Fruit fly (Drosophila melanogaster): ENCODE results near the gene CG5177.
A peak's percentile ranks its signal among the peaks of the same experiment; 100 is the strongest.

The CG5177 gene

DNA sequence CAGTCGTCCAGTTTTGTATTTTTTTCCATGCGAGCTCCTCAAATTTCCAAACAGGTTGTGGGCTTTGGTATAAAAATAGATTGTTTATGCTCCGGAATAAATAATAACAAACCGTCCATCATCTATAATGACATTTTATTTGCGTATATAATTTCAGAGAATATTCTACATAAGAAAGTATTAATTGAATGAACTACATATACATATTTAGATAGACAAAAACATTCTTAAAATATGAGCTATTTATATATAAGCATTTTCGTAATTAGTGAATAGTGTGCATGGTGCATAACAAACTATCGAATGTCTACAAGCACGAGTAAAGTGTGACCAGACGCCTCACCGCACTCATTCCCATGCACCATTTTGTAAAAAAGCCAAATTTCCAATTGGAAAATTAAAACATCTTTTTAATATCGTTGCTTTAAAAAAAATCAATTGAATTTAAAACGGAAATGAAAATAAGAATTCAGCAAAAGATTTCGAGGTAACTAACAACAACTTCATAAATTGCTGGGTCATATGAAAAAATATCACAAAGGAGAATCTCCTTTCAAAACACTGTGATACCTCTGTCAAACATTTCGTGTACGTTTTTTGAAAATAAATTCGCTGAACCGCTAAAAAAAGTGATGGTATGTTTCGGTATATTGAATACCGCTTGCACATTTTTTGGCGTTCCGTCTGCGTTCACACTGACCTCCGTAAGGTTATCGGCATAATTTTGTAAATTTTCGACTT, 21.5 kb downstream of the CG5177 start, which contains the start of gene muc (continued):
- TF ChIP-seq Hmx (GFP tag; optimal IDR thresholded peaks at IDR 0.05): no peak
- no peak for TF ChIP-seq pita (GFP tag; optimal IDR thresholded peaks at IDR 0.05)
- no peak for TF ChIP-seq Nf-YA (GFP tag; IDR thresholded peaks at IDR 0.05)
- TF ChIP-seq CG12155 (GFP tag; optimal IDR thresholded peaks at IDR 0.05): peak; percentile 33
- peak; percentile 47; the same call in 1 of the 2 replicates for TF ChIP-seq sob (GFP tag; IDR thresholded peaks at IDR 0.05)
- peak; percentile 24; the same call in 1 of the 2 replicates for TF ChIP-seq CG14441 (GFP tag; IDR thresholded peaks at IDR 0.05)
- no peak for TF ChIP-seq Kr (GFP tag; optimal IDR thresholded peaks at IDR 0.05)
- TF ChIP-seq dmrt11E (tag; optimal IDR thresholded peaks at IDR 0.05): peak; percentile 40
- TF ChIP-seq Hr78 (GFP tag; optimal IDR thresholded peaks at IDR 0.05): peak in 1 of 2 experiments; percentile 16
- no peak for TF ChIP-seq CG33557 (GFP tag; optimal IDR thresholded peaks at IDR 0.05)
- peak; percentile 10 for TF ChIP-seq maf-S (GFP tag; optimal IDR thresholded peaks at IDR 0.05)
- TF ChIP-seq ssp (GFP tag; IDR thresholded peaks at IDR 0.05): peak; percentile 98
- no peak for TF ChIP-seq CG18011 (GFP tag; optimal IDR thresholded peaks at IDR 0.05)
- TF ChIP-seq pzg (GFP tag; optimal IDR thresholded peaks at IDR 0.05): peak; percentile 63
- TF ChIP-seq al (GFP tag; IDR thresholded peaks at IDR 0.05): no peak
- no peak for TF ChIP-seq CG15011 (GFP tag; optimal IDR thresholded peaks at IDR 0.05)
- peak; percentile 59 for TF ChIP-seq lilli (GFP tag; optimal IDR thresholded peaks at IDR 0.05)
- TF ChIP-seq Nf-YC (tag; optimal IDR thresholded peaks at IDR 0.05): no peak
- TF ChIP-seq Blimp-1 (GFP tag; optimal IDR thresholded peaks at IDR 0.05): peak; percentile 21
- TF ChIP-seq CG6654 (GFP tag; optimal IDR thresholded peaks at IDR 0.05): no peak
- TF ChIP-seq CG4617 (GFP tag; optimal IDR thresholded peaks at IDR 0.05; ENCODE audit: borderline replicate concordance): no peak
- no peak for TF ChIP-seq Ada2b (GFP tag; IDR thresholded peaks at IDR 0.05)
- peak; percentile 38 for TF ChIP-seq CG9609 (GFP tag; optimal IDR thresholded peaks at IDR 0.05)
- peak; percentile 40 for TF ChIP-seq CG15269 (tag; optimal IDR thresholded peaks at IDR 0.05)
- no peak for TF ChIP-seq CG6683 (GFP tag; optimal IDR thresholded peaks at IDR 0.05)
- no peak for TF ChIP-seq ATbp (GFP tag; optimal IDR thresholded peaks at IDR 0.05)
- no peak for TF ChIP-seq Sox100B (GFP tag; optimal IDR thresholded peaks at IDR 0.05)
- TF ChIP-seq sna (GFP tag; IDR thresholded peaks at IDR 0.05; ENCODE audit: partially characterized antibody): no peak
- no peak for TF ChIP-seq CG10431 (GFP tag; optimal IDR thresholded peaks at IDR 0.05)
- TF ChIP-seq eve (GFP tag; optimal IDR thresholded peaks at IDR 0.05): peak in 1 of 2 experiments; percentile 39
- TF ChIP-seq jing (GFP tag; optimal IDR thresholded peaks at IDR 0.05): no peak
- no peak for TF ChIP-seq fd102C (GFP tag; optimal IDR thresholded peaks at IDR 0.05)
- TF ChIP-seq CG1647 (GFP tag; optimal IDR thresholded peaks at IDR 0.05): no peak
- TF ChIP-seq CG10979 (tag; optimal IDR thresholded peaks at IDR 0.05): peak; percentile 44
- TF ChIP-seq sima (GFP tag; optimal IDR thresholded peaks at IDR 0.05): no peak
- TF ChIP-seq h (optimal IDR thresholded peaks at IDR 0.05): no peak
- no peak for TF ChIP-seq chinmo (GFP tag; IDR thresholded peaks at IDR 0.05; ENCODE audit: partially characterized antibody)
- TF ChIP-seq CG1832 (GFP tag; optimal IDR thresholded peaks at IDR 0.05): no peak
- peak; percentile 52 to 94 for TF ChIP-seq insv (GFP tag; optimal IDR thresholded peaks at IDR 0.05)
- TF ChIP-seq ewg (GFP tag; optimal IDR thresholded peaks at IDR 0.05): no peak
- no peak for TF ChIP-seq CG34224 (GFP tag; IDR thresholded peaks at IDR 0.05; ENCODE audit: partially characterized antibody)
- peak in 1 of 2 experiments; percentile 67 for TF ChIP-seq Eip74EF (GFP tag; optimal IDR thresholded peaks at IDR 0.05)
- no peak for TF ChIP-seq CG7987 (GFP tag; optimal IDR thresholded peaks at IDR 0.05)
- TF ChIP-seq dysf (GFP tag; IDR thresholded peaks at IDR 0.05): peak; percentile 43; the same call in 2 of the 3 replicates
- TF ChIP-seq CG2889 (GFP tag; IDR thresholded peaks at IDR 0.05): no peak
- TF ChIP-seq CG17385 (GFP tag; optimal IDR thresholded peaks at IDR 0.05): peak; percentile 36
- TF ChIP-seq B-H1 (GFP tag; IDR thresholded peaks at IDR 0.05): no peak
- peak; percentile 7 for TF ChIP-seq CG18764 (GFP tag; optimal IDR thresholded peaks at IDR 0.05)

Data from whole organism, embryonic.